Fruit fly (Drosophila melanogaster) whole organism, prepupa: Measurements from ENCODE around the gene CG4375.

Experiments used
- Blimp-1 ChIP-seq: fragments of 200-800 bp; sonication (Bioruptor generic); optimal IDR thresholded peaks from 3 replicates; lab custom pipeline; 2017; ENCODE audit warnings: missing biosample characterization, missing genetic modification characterization, mild to moderate bottlenecking, moderate library complexity, missing genetic modification reagents
- CG10631 ChIP-seq: fragments of 200-800 bp; sonication (Bioruptor generic); optimal IDR thresholded peaks from 2 replicates; lab custom pipeline; 2016; ENCODE audit warnings: missing biosample characterization, missing genetic modification characterization
- CG10669 ChIP-seq: fragments of 200-800 bp; sonication (Bioruptor generic); optimal IDR thresholded peaks from 3 replicates; lab custom pipeline; 2018; ENCODE audit warnings: missing biosample characterization, mild to moderate bottlenecking, missing genetic modification characterization, moderate library complexity
- CG11294 ChIP-seq: fragments of 200-800 bp; sonication (Bioruptor generic); IDR thresholded peaks from 2 replicates; pipeline ENCODE4 v1.3.6; 2022; ENCODE audit warnings: missing biosample characterization, missing genetic modification characterization
- CG11762 ChIP-seq: fragments of 200-800 bp; sonication (Bioruptor generic); optimal IDR thresholded peaks from 3 replicates; lab custom pipeline; 2016; ENCODE audit warnings: missing biosample characterization, missing genetic modification characterization; ENCODE audit not compliant: insufficient read depth
- CG11902 ChIP-seq: fragments of 200-800 bp; sonication (Bioruptor generic); optimal IDR thresholded peaks from 3 replicates; lab custom pipeline; 2016; ENCODE audit warnings: missing biosample characterization, missing genetic modification characterization
- CG16779 ChIP-seq: fragments of 200-800 bp; sonication (Bioruptor generic); optimal IDR thresholded peaks from 3 replicates; lab custom pipeline; 2017; ENCODE audit warnings: missing biosample characterization, mild to moderate bottlenecking, missing genetic modification characterization
- CG3032 ChIP-seq: fragments of 200-800 bp; optimal IDR thresholded peaks from 2 replicates; lab custom pipeline; 2019; ENCODE audit warnings: missing biosample characterization, mild to moderate bottlenecking, missing genetic modification characterization, moderate library complexity
- CG31627 ChIP-seq: fragments of 200-800 bp; sonication (Bioruptor generic); optimal IDR thresholded peaks from 3 replicates; lab custom pipeline; 2016; ENCODE audit warnings: missing biosample characterization, missing genetic modification characterization
- CG34406 ChIP-seq: fragments of 200-800 bp; sonication (Bioruptor generic); optimal IDR thresholded peaks from 3 replicates; lab custom pipeline; 2016; ENCODE audit warnings: missing biosample characterization, missing genetic modification characterization
- CG4318 ChIP-seq: fragments of 200-800 bp; sonication (Bioruptor generic); optimal IDR thresholded peaks from 3 replicates; lab custom pipeline; 2017; ENCODE audit warnings: missing biosample characterization, mild to moderate bottlenecking, missing genetic modification characterization
- CG6163 ChIP-seq: fragments of 200-800 bp; sonication (Bioruptor generic); IDR thresholded peaks from 3 replicates; pipeline ENCODE4 v1.3.6; 2022; ENCODE audit warnings: missing biosample characterization, missing genetic modification characterization
- CG6276 ChIP-seq: fragments of 200-800 bp; sonication (Bioruptor generic); optimal IDR thresholded peaks from 2 replicates; lab custom pipeline; 2017; ENCODE audit warnings: missing biosample characterization, mild to moderate bottlenecking, missing genetic modification characterization
- CG6808 ChIP-seq: fragments of 200-800 bp; sonication (Bioruptor generic); optimal IDR thresholded peaks from 3 replicates; lab custom pipeline; 2017; ENCODE audit warnings: missing biosample characterization, missing genetic modification characterization, mild to moderate bottlenecking, moderate library complexity, missing genetic modification reagents
- CG7368 ChIP-seq: fragments of 200-800 bp; sonication (Bioruptor generic); optimal IDR thresholded peaks from 3 replicates; lab custom pipeline; 2016; ENCODE audit warnings: missing biosample characterization, missing genetic modification characterization
- CG8632 ChIP-seq: fragments of 200-800 bp; sonication (Bioruptor generic); optimal IDR thresholded peaks from 3 replicates; lab custom pipeline; 2016; ENCODE audit warnings: missing biosample characterization, missing genetic modification characterization
- Eip75B ChIP-seq: fragments of 200-800 bp; sonication (Bioruptor generic); optimal IDR thresholded peaks from 3 replicates; lab custom pipeline; 2016; ENCODE audit warnings: missing biosample characterization, missing genetic modification characterization
- Eip78C ChIP-seq: fragments of 200-800 bp; sonication (Bioruptor generic); peaks from one replicate; lab custom pipeline; 2016; ENCODE audit warnings: missing biosample characterization, missing genetic modification characterization
- Ets21C ChIP-seq: fragments of 200-800 bp; sonication (Bioruptor generic); optimal IDR thresholded peaks from 3 replicates; lab custom pipeline; 2016; ENCODE audit warnings: missing biosample characterization, missing genetic modification characterization
- Ets96B ChIP-seq: fragments of 200-800 bp; optimal IDR thresholded peaks from 2 replicates; lab custom pipeline; 2019; ENCODE audit warnings: missing biosample characterization, mild to moderate bottlenecking, missing genetic modification characterization, moderate library complexity
- Gug ChIP-seq: fragments of 200-800 bp; sonication (Bioruptor generic); IDR thresholded peaks from 2 replicates; pipeline ENCODE4 v1.3.6; 2022; ENCODE audit warnings: missing biosample characterization, missing genetic modification characterization
- Hr38 ChIP-seq: sonication (Bioruptor generic); optimal IDR thresholded peaks from 2 replicates; lab custom pipeline; 2016; ENCODE audit warnings: missing biosample characterization, missing genetic modification characterization
- Hr39 ChIP-seq: fragments of 200-800 bp; sonication (Bioruptor generic); optimal IDR thresholded peaks from 2 replicates; lab custom pipeline; 2016; ENCODE audit warnings: missing biosample characterization, missing genetic modification characterization
- Hr4 ChIP-seq: fragments of 200-800 bp; sonication (Bioruptor generic); optimal IDR thresholded peaks from 3 replicates; lab custom pipeline; 2016; ENCODE audit warnings: missing biosample characterization, missing genetic modification characterization
- Lpt ChIP-seq: fragments of 200-800 bp; sonication (Bioruptor generic); optimal IDR thresholded peaks from 3 replicates; lab custom pipeline; 2016; ENCODE audit warnings: missing biosample characterization, missing genetic modification characterization
- Met ChIP-seq: fragments of 200-800 bp; sonication (Bioruptor generic); optimal IDR thresholded peaks from 3 replicates; lab custom pipeline; 2016; ENCODE audit warnings: missing biosample characterization, missing genetic modification characterization
- OdsH ChIP-seq: fragments of 200-800 bp; sonication (Bioruptor generic); optimal IDR thresholded peaks from 3 replicates; lab custom pipeline; 2016; ENCODE audit warnings: missing biosample characterization, missing genetic modification characterization
- Smox ChIP-seq: fragments of 200-800 bp; sonication (Bioruptor generic); optimal IDR thresholded peaks from 3 replicates; lab custom pipeline; 2016; ENCODE audit warnings: missing biosample characterization, missing genetic modification characterization
- Sox102F ChIP-seq: fragments of 200-800 bp; sonication (Bioruptor generic); optimal IDR thresholded peaks from 2 replicates; lab custom pipeline; 2016; ENCODE audit warnings: missing biosample characterization, mild to moderate bottlenecking, missing genetic modification characterization
- Sox14 ChIP-seq: fragments of 200-800 bp; sonication (Bioruptor generic); optimal IDR thresholded peaks from 3 replicates; lab custom pipeline; 2016; ENCODE audit warnings: missing biosample characterization, missing genetic modification characterization
- Sox15 ChIP-seq: fragments of 200-800 bp; sonication (Bioruptor generic); optimal IDR thresholded peaks from 3 replicates; lab custom pipeline; 2016; ENCODE audit warnings: missing biosample characterization, missing genetic modification characterization
- achi ChIP-seq: fragments of 200-800 bp; sonication (Bioruptor generic); optimal IDR thresholded peaks from 3 replicates; lab custom pipeline; 2016; ENCODE audit warnings: missing biosample characterization, missing genetic modification characterization
- acj6 ChIP-seq: fragments of 200-800 bp; sonication (Bioruptor generic); optimal IDR thresholded peaks from 3 replicates; lab custom pipeline; 2016; ENCODE audit warnings: missing biosample characterization, missing genetic modification characterization
- cyc ChIP-seq: fragments of 200-800 bp; sonication (Bioruptor generic); optimal IDR thresholded peaks from 3 replicates; lab custom pipeline; 2016; ENCODE audit warnings: missing biosample characterization, missing genetic modification characterization
- dac ChIP-seq: fragments of 200-800 bp; sonication (Bioruptor generic); optimal IDR thresholded peaks from 2 replicates; lab custom pipeline; 2017; ENCODE audit warnings: missing biosample characterization, mild to moderate bottlenecking, missing genetic modification characterization
- dsx ChIP-seq: fragments of 200-800 bp; optimal IDR thresholded peaks from 3 replicates; lab custom pipeline; 2019; ENCODE audit warnings: missing biosample characterization, mild to moderate bottlenecking, missing genetic modification characterization, moderate library complexity; ENCODE audit not compliant: poor library complexity, severe bottlenecking
- eg ChIP-seq: fragments of 200-800 bp; sonication (Bioruptor generic); IDR thresholded peaks from 3 replicates; pipeline ENCODE4 v1.3.6; 2022; ENCODE audit warnings: missing biosample characterization, missing genetic modification characterization
- esn ChIP-seq: fragments of 200-800 bp; sonication (Bioruptor generic); optimal IDR thresholded peaks from 2 replicates; lab custom pipeline; 2016; ENCODE audit warnings: missing biosample characterization, mild to moderate bottlenecking, missing genetic modification characterization, moderate library complexity
- fd59A ChIP-seq: fragments of 200-800 bp; sonication (Bioruptor generic); optimal IDR thresholded peaks from 2 replicates; lab custom pipeline; 2017; ENCODE audit warnings: missing biosample characterization, mild to moderate bottlenecking, missing genetic modification characterization, missing genetic modification reagents
- fd85E ChIP-seq: fragments of 200-800 bp; sonication (Bioruptor generic); optimal IDR thresholded peaks from 3 replicates; lab custom pipeline; 2016; ENCODE audit warnings: missing biosample characterization, missing genetic modification characterization
- fkh ChIP-seq: fragments of 200-800 bp; sonication (Bioruptor generic); optimal IDR thresholded peaks from 3 replicates; lab custom pipeline; 2017; ENCODE audit warnings: missing biosample characterization, mild to moderate bottlenecking, missing genetic modification characterization, moderate library complexity
- lz ChIP-seq: fragments of 200-800 bp; sonication (Bioruptor generic); optimal IDR thresholded peaks from 3 replicates; lab custom pipeline; 2016; ENCODE audit warnings: missing biosample characterization, missing genetic modification characterization
- net ChIP-seq: fragments of 200-800 bp; sonication (Bioruptor generic); optimal IDR thresholded peaks from 3 replicates; lab custom pipeline; 2016; ENCODE audit warnings: missing biosample characterization, missing genetic modification characterization
- pdm3 ChIP-seq: fragments of 200-800 bp; sonication (Bioruptor generic); optimal IDR thresholded peaks from 3 replicates; lab custom pipeline; 2016; ENCODE audit warnings: missing biosample characterization, missing genetic modification characterization
- salr ChIP-seq, 2 experiments: fragments of 200-800 bp; sonication (Bioruptor generic); optimal IDR thresholded peaks; 3 replicates each; lab custom pipeline; 2016 to 2018; ENCODE audit warnings: missing biosample characterization in 2 of 2, missing genetic modification characterization in 2 of 2, mild to moderate bottlenecking in 1 of 2
- spab ChIP-seq: fragments of 200-800 bp; sonication (Bioruptor generic); optimal IDR thresholded peaks from 2 replicates; lab custom pipeline; 2017; ENCODE audit warnings: missing biosample characterization, mild to moderate bottlenecking, missing genetic modification characterization, missing genetic modification reagents
- ss ChIP-seq, 2 experiments: fragments of 200-800 bp; sonication (Bioruptor generic); optimal IDR thresholded peaks; 2 replicates in 1 of 2; 3 replicates in 1 of 2; lab custom pipeline; 2017 to 2018; ENCODE audit warnings: mild to moderate bottlenecking in 2 of 2, missing biosample characterization in 2 of 2, missing genetic modification characterization in 2 of 2, moderate library complexity in 1 of 2
- svp ChIP-seq: fragments of 200-800 bp; sonication (Bioruptor generic); peaks from one replicate; lab custom pipeline; 2016; ENCODE audit warnings: missing biosample characterization, missing genetic modification characterization
- topi ChIP-seq: fragments of 200-800 bp; sonication (Bioruptor generic); optimal IDR thresholded peaks from 3 replicates; lab custom pipeline; 2016; ENCODE audit warnings: missing biosample characterization, missing genetic modification characterization
- vri ChIP-seq: fragments of 200-800 bp; sonication (Bioruptor generic); optimal IDR thresholded peaks from 3 replicates; lab custom pipeline; 2016; ENCODE audit warnings: missing biosample characterization, mild to moderate bottlenecking, missing genetic modification characterization

The CG4375 gene

DNA sequence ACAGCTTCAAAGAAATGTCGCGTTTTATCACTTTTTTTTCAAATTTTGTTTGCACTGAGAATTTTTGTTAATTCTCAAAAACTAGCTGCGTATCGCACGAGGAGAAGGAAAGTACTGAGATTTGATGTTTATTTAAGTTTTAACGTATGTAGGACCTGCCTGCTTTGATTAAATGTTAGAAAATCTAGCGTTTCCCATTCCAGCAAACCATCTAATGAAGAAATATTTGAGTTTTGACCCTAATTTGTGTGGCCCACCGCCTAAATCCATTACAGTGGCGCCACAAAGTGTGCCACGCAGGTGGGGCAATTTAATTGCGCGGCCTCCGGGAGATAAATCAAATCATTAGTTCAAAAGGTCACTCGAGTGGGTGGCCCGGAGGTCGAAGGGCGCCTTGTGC lies at the start of gene CG4375:
CG4375 (minus strand) TSS at position 101 of the 400 bp plus-strand sequence.
- TF ChIP-seq CG11294 (GFP tag; lab: Robert Waterston, UW) (no peak), CG34406 (GFP tag; lab: Kevin White, UChicago) (no peak), Hr38 (GFP tag; lab: Kevin White, UChicago) (no peak), CG31627 (no peak)

DNA sequence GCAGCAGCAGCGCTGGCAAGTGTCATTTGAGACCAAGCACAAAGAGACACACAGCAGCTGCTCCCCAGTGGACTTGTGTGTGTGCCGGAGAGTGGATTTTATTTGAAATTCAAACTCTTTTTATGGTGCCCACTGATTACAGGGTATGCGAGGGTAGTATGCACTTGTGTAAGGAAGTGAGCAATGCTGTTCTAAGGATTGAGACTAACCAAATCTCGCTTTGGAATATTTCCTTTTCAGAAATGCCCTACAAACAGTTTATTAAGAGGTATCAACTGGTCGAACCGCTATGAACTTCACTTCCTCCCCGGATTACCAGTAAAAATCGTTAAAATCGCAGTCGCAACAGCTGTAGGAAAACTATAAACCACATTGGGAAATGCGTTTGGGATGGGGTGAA lies 49.1 kb upstream of the CG4375 start:
- TF ChIP-seq CG8632 (no peak), OdsH (no peak), CG34406 (GFP tag; lab: Kevin White, UChicago) (peak; percentile 9), fkh (GFP tag; lab: Kevin White, UChicago) (no peak), Ets21C (no peak), vri (GFP tag; lab: Kevin White, UChicago) (peak; percentile 38), CG7368 (peak; percentile 41), dsx (GFP tag; lab: Kevin White, UChicago) (no peak), Blimp-1 (GFP tag; lab: Kevin White, UChicago) (no peak), CG6276 (peak; percentile 75), Sox102F (GFP tag; lab: Kevin White, UChicago) (peak; percentile 55), fd85E (no peak), salr (GFP tag; optimal IDR thresholded peaks at IDR 0.05; lab: Kevin White, UChicago) (no peak), net (GFP tag; lab: Kevin White, UChicago) (peak; percentile 61), CG10631 (GFP tag; lab: Kevin White, UChicago) (no peak), CG31627 (peak; percentile 77), Hr39 (peak; percentile 81), lz (GFP tag; lab: Kevin White, UChicago) (peak; percentile 64), CG11762 (GFP tag; lab: Kevin White, UChicago) (peak; percentile 43), CG16779 (tag; lab: Kevin White, UChicago) (peak; percentile 24), Gug (GFP tag; lab: Robert Waterston, UW) (peak; percentile 85), CG3032 (tag; lab: Kevin White, UChicago) (peak; percentile 37), Ets96B (tag; lab: Kevin White, UChicago) (peak; percentile 48), svp (peak; percentile 75), spab (GFP tag; lab: Kevin White, UChicago) (peak; percentile 1), fd59A (GFP tag; lab: Kevin White, UChicago) (peak; percentile 17), eg (GFP tag; lab: Robert Waterston, UW) (peak; percentile 92), cyc (GFP tag; lab: Kevin White, UChicago) (peak; percentile 70), Sox15 (peak; percentile 25), Hr38 (GFP tag; lab: Kevin White, UChicago) (no peak), Eip75B (GFP tag; lab: Kevin White, UChicago) (peak; percentile 54), Hr4 (GFP tag; lab: Kevin White, UChicago) (no peak), topi (peak; percentile 58), dac (GFP tag; lab: Kevin White, UChicago) (peak; percentile 78), Met (no peak), CG11902 (peak; percentile 18), CG4318 (GFP tag; lab: Kevin White, UChicago) (no peak), CG6808 (GFP tag; lab: Kevin White, UChicago) (peak; percentile 14), ss (GFP tag; optimal IDR thresholded peaks at IDR 0.05; lab: Kevin White, UChicago) (no peak), Smox (GFP tag; lab: Kevin White, UChicago) (no peak), CG10669 (GFP tag; lab: Kevin White, UChicago) (peak; percentile 32), pdm3 (GFP tag; lab: Kevin White, UChicago) (peak; percentile 84), Lpt (GFP tag; lab: Kevin White, UChicago) (peak; percentile 71), Sox14 (GFP tag; lab: Kevin White, UChicago) (peak; percentile 82), acj6 (GFP tag; lab: Kevin White, UChicago) (peak; percentile 68), esn (GFP tag; lab: Kevin White, UChicago) (peak; percentile 69), achi (GFP tag; lab: Kevin White, UChicago) (peak; percentile 64), CG6163 (peak; percentile 90), Eip78C (peak; percentile 87)
